Worm (Caenorhabditis elegans) whole organism, L3 larva: ENCODE data around the gene clec-127.

ENCODE experiments used
- egl-27 ChIP-seq: sonication (generic microtip); optimal IDR thresholded peaks from 4 replicates; lab custom pipeline; 2017; ENCODE audit warnings: missing biosample characterization, missing genetic modification reagents, missing genetic modification characterization
- fkh-10 ChIP-seq: sonication (generic microtip); optimal IDR thresholded peaks from 2 replicates; lab custom pipeline; 2017; ENCODE audit warnings: missing biosample characterization, missing genetic modification reagents, missing genetic modification characterization
- nhr-11 ChIP-seq: fragments of 150-350 bp; optimal IDR thresholded peaks from 2 replicates; lab custom pipeline; 2014; ENCODE audit warnings: missing biosample characterization, missing genetic modification characterization
- nhr-23 ChIP-seq: fragments of 150-350 bp; optimal IDR thresholded peaks from 2 replicates; lab custom pipeline; 2014; ENCODE audit warnings: missing biosample characterization, missing genetic modification reagents, missing genetic modification characterization
- nhr-237 ChIP-seq: fragments of 150-350 bp; optimal IDR thresholded peaks from 2 replicates; lab custom pipeline; 2014; ENCODE audit warnings: missing biosample characterization, missing genetic modification characterization
- nhr-25 ChIP-seq: sonication (generic microtip); optimal IDR thresholded peaks from 2 replicates; lab custom pipeline; 2017; ENCODE audit warnings: missing biosample characterization, missing genetic modification characterization
- nhr-76 ChIP-seq: fragments of 150-350 bp; sonication (generic microtip); optimal IDR thresholded peaks from 5 replicates; lab custom pipeline; 2014; ENCODE audit warnings: missing biosample characterization, missing genetic modification characterization
- tbx-2 ChIP-seq: sonication (generic microtip); optimal IDR thresholded peaks from 2 replicates; lab custom pipeline; 2016; ENCODE audit warnings: mild to moderate bottlenecking, missing genetic modification characterization, missing compliant biosample characterization
- ztf-11 ChIP-seq: fragments of 150-350 bp; optimal IDR thresholded peaks from 2 replicates; lab custom pipeline; 2014; ENCODE audit warnings: missing biosample characterization, missing genetic modification characterization

- TF ChIP-seq nhr-237 (tag; lab: Kevin White, UChicago), result no peak
- no peak for TF ChIP-seq nhr-25 (tag; lab: Kevin White, UChicago)
- no peak for TF ChIP-seq fkh-10 (GFP tag; lab: Kevin White, UChicago)
- TF ChIP-seq nhr-76 (tag; lab: Kevin White, UChicago), result no peak
- no peak for TF ChIP-seq nhr-11 (tag; lab: Kevin White, UChicago)
- TF ChIP-seq tbx-2 (tag; lab: Kevin White, UChicago), result no peak
- TF ChIP-seq egl-27 (tag; lab: Kevin White, UChicago), result no peak
- no peak for TF ChIP-seq ztf-11
- no peak for TF ChIP-seq nhr-23 (tag; lab: Kevin White, UChicago)
Observed at ce11 chrII:3557417-3557816, 11.6 kb downstream of the clec-127 start, which contains the start of gene lgc-45.
